Worm (Caenorhabditis elegans) whole organism, midembryonic: ENCODE data around the gene C18H7.7.

ENCODE experiments used
- flt-1 ChIP-seq: fragments of 200-800 bp; sonication (Bioruptor generic); IDR thresholded peaks from 2 replicates; pipeline ENCODE4 v1.3.6; 2022; ENCODE audit warnings: missing genetic modification characterization, missing compliant biosample characterization
- med-1 ChIP-seq: sonication (generic microtip); optimal IDR thresholded peaks from 2 replicates; lab custom pipeline; 2017; ENCODE audit warnings: missing genetic modification characterization, mild to moderate bottlenecking, missing compliant biosample characterization, antibody characterized with exemption, missing genetic modification reagents; ENCODE audit not compliant: insufficient read depth

DNA sequence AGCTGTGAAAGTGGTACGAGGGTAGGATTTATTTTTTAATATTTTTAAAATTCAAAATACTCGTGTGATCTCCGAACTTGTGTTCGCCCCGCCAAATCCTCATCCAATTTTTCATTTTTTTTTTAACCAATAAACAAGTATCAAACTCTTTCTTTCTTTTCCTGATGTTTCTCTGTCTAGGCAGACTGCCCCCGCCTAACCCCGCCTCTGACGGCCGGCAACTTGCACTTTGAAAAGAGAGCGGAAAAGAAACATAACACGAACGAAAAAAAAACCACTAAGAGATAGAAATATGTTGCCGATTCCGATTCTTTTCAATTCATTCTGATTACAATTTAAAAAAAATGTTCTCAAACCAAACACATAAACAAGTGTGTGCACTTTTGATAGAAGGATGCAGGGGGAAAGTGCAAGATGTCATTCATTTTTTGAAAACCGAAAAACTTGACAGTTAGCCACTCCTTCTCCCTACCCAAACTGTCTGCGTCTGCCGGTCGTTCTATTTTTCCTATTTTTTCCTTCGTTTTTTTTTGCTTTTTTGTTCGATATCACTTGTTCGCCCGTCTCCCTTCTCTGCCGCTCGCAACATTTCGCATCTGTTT lies 29.9 kb upstream of the C18H7.7 start:
- TF ChIP-seq med-1 (GFP tag; lab: Kevin White, UChicago) (no peak), flt-1 (GFP tag; lab: Robert Waterston, UW) (no peak)
